Fruit fly (Drosophila melanogaster) Kc167 (cell line): ENCODE measurements around the gene CG43342.

ENCODE experiments used
- Myc ChIP-seq: fragments of >200 bp; optimal IDR thresholded peaks from 2 replicates; lab custom pipeline; 2017; ENCODE audit warnings: missing external identifiers
- h ChIP-seq: fragments of >200 bp; optimal IDR thresholded peaks from 3 replicates; lab custom pipeline; 2018; ENCODE audit warnings: missing external identifiers
- insv ChIP-seq: fragments of >200 bp; optimal IDR thresholded peaks from 3 replicates; lab custom pipeline; 2018; ENCODE audit warnings: missing external identifiers
- psq ChIP-seq: fragments of >200 bp; optimal IDR thresholded peaks from 2 replicates; lab custom pipeline; 2017; ENCODE audit warnings: missing external identifiers
- ttk ChIP-seq: sonication (Bioruptor generic); optimal IDR thresholded peaks from 2 replicates; lab custom pipeline; 2017; ENCODE audit warnings: missing external identifiers

DNA sequence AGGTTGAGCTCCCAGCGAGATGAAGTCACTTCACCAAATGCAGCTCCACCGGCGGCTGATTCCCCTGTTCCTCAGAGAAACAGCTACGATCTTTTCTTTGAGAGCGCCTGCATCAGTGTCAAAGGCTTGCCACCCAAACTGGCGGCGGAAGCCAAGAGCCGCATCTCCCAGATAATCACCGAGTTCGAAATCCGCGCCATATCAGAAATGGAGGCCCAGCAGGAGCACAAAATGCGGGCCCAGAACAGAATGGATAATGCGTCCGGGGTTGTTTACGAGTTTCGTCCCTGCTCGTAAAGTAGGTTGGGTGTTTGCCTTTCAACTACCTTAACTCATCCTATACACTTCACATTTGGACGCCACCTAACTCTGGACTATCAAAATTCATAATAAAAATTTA lies 595 bp downstream of the CG43342 start, which contains the start of gene Gpdh3:
- no peak for TF ChIP-seq insv
- no peak for TF ChIP-seq psq (lab: Kevin White, UChicago)
- no peak for TF ChIP-seq Myc (lab: Kevin White, UChicago)
- TF ChIP-seq h (lab: Kevin White, UChicago) = no peak
- TF ChIP-seq ttk (lab: Kevin White, UChicago) = no peak
